Worm (Caenorhabditis elegans): ENCODE measurements around the gene T12B3.2.

DNA sequence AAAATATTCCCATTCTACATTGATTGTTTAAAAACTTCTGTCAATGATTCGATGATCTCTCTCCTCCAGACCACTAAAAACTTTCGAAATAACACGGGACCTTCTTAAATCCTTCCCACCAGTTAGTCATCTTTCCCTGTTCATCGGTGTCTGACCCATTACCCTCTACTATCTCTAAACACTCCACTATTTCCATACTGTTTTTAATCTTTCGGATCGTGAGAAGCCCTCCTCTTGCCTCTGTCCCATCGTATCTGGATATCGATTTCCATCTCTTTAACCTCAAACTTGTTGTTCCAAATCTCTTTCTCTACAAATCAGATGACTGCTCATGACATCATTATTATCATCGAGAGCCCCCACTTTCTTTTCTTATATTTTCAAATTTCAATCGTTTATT is 51.7 kb downstream of the T12B3.2 start:
- no peak for TF ChIP-seq hmg-4 (GFP tag; optimal IDR thresholded peaks at IDR 0.05)
- no peak for TF ChIP-seq F13C5.2 (tag; optimal IDR thresholded peaks at IDR 0.05)
- TF ChIP-seq ama-1 (optimal IDR thresholded peaks at IDR 0.05) = no peak
- TF ChIP-seq B0310.2 (tag; optimal IDR thresholded peaks at IDR 0.05) = no peak
- no peak for TF ChIP-seq ceh-36 (tag; optimal IDR thresholded peaks at IDR 0.05)
- TF ChIP-seq ets-7 (tag; optimal IDR thresholded peaks at IDR 0.05) = no peak
- no peak for TF ChIP-seq hmbx-1 (tag; optimal IDR thresholded peaks at IDR 0.05)

Data from whole organism, early embryonic.